Worm (Caenorhabditis elegans): ENCODE measurements around the gene M03F4.4.

M03F4.4 gene

ce11 chrX:4981579-4981978 lies 24.4 kb upstream of the M03F4.4 start:
- TF ChIP-seq snpc-1.2 (GFP tag; IDR thresholded peaks at IDR 0.05) (no peak), sdz-12 (GFP tag; optimal IDR thresholded peaks at IDR 0.05) (no peak), set-16 (GFP tag; IDR thresholded peaks at IDR 0.05) (no peak), pqm-1 (tag; optimal IDR thresholded peaks at IDR 0.05) (peak; percentile 28), aly-2 (tag; optimal IDR thresholded peaks at IDR 0.05) (no peak), unc-62 (GFP tag; optimal IDR thresholded peaks at IDR 0.05 in 1 of 2) (peak in 1 of 2 experiments; percentile 35), unc-62 (tag; optimal IDR thresholded peaks at IDR 0.05) (no peak), dve-1 (tag; optimal IDR thresholded peaks at IDR 0.05; ENCODE audit: insufficient read depth) (peak; percentile 12), daf-8 (GFP tag; IDR thresholded peaks at IDR 0.05) (no peak), daf-16 (GFP tag; optimal IDR thresholded peaks at IDR 0.05) (no peak), daf-16 (tag; optimal IDR thresholded peaks at IDR 0.05) (peak; percentile 87), snpc-4 (tag; optimal IDR thresholded peaks at IDR 0.05) (no peak), nhr-28 (tag; optimal IDR thresholded peaks at IDR 0.05) (peak; percentile 21)

- TF ChIP-seq hlh-30 (tag; optimal IDR thresholded peaks at IDR 0.05; ENCODE audit: insufficient read depth) (peak; percentile 37), daf-16 (GFP tag; optimal IDR thresholded peaks at IDR 0.05) (no peak), daf-16 (tag; optimal IDR thresholded peaks at IDR 0.05) (no peak), nhr-10 (tag; optimal IDR thresholded peaks at IDR 0.05) (no peak), mep-1 (tag; optimal IDR thresholded peaks at IDR 0.05) (peak; percentile 35), rbr-2 (tag; optimal IDR thresholded peaks at IDR 0.05) (peak; percentile 12), aha-1 (tag) (peak; percentile 64), mdl-1 (tag; optimal IDR thresholded peaks at IDR 0.05) (peak in 1 of 2 experiments; percentile 37), mxl-3 (GFP tag; optimal IDR thresholded peaks at IDR 0.05) (peak; percentile 8), ceh-20 (GFP tag; IDR thresholded peaks at IDR 0.05) (peak; percentile 26; the same call in 1 of the 2 replicates)
These were observed 23.8 kb upstream of the M03F4.4 start for ce11 chrX:4981059-4981458.

ce11 chrX:4979060-4979459 lies 21.8 kb upstream of the M03F4.4 start:
- TF ChIP-seq dmd-6 (GFP tag; IDR thresholded peaks at IDR 0.05) (peak; percentile 30; the same call in 1 of the 2 replicates), nhr-41 (GFP tag; IDR thresholded peaks at IDR 0.05) (no peak), pqm-1 (tag; optimal IDR thresholded peaks at IDR 0.05) (peak; percentile 43), daf-16 (GFP tag; optimal IDR thresholded peaks at IDR 0.05) (no peak), daf-16 (tag; optimal IDR thresholded peaks at IDR 0.05) (peak; percentile 73)

DNA sequence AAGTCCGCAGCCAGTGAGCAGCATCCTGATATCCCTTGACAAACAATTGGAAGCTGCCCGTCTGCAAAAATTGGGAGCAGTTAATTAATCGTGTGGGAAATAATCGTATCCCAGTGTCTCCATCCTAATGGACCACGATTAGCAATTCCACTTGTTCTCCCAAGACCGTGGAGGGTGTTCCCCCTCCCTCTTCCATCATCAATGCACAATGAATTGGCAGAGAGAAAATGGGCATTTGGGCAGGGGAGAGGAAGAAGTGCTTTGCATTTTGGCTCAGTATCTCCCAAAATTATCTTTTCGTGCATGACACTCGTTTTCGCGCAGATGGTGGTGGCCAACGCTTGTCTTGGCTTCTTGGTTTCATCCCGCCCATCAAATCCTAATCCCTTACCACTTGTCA lies 20.9 kb upstream of the M03F4.4 start:
- peak in 1 of 2 experiments; percentile 64 for TF ChIP-seq unc-62 (GFP tag; optimal IDR thresholded peaks at IDR 0.05 in 1 of 2)
- TF ChIP-seq unc-62 (tag; optimal IDR thresholded peaks at IDR 0.05): no peak
- TF ChIP-seq unc-39 (tag; optimal IDR thresholded peaks at IDR 0.05): no peak

DNA sequence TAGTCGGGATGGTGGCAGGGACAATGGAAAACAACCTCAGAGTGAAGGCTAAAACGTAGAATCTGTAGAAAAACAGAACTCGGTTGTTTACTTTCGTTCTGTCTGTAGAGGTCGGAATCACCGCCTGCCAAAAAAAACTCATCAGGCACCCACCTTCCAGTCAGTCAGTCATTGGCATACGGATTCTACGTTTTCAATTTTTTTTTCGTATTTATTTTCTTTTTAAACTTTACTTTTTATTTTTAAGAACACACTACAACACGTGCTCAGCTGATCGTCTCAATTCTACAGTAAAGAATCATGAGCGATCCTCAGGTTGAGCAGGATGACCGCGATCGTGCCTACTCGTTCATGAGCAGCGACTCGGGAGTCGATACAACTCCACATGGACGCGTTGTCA lies 19.3 kb upstream of the M03F4.4 start, which contains the start of gene lfi-1:
lfi-1 (plus strand) TSS at position 301 of the 400 bp plus-strand sequence.
- TF ChIP-seq lin-38 (GFP tag; IDR thresholded peaks at IDR 0.05) (no peak), nhr-42 (GFP tag; IDR thresholded peaks at IDR 0.05) (no peak), D1046.2 (GFP tag; IDR thresholded peaks at IDR 0.05) (no peak), dmd-9 (GFP tag; IDR thresholded peaks at IDR 0.05) (no peak), duxl-1 (tag; optimal IDR thresholded peaks at IDR 0.05; ENCODE audit: poor library complexity) (no peak), F37D6.2 (tag; optimal IDR thresholded peaks at IDR 0.05) (no peak), ceh-28 (tag; optimal IDR thresholded peaks at IDR 0.05) (no peak), unc-39 (tag; optimal IDR thresholded peaks at IDR 0.05) (no peak), ztf-7 (tag; optimal IDR thresholded peaks at IDR 0.05) (no peak), cey-2 (tag; optimal IDR thresholded peaks at IDR 0.05; ENCODE audit: borderline replicate concordance, insufficient read depth) (no peak), ces-1 (GFP tag; optimal IDR thresholded peaks at IDR 0.05) (no peak)

All from whole organism, L4 larva.